Fruit fly (Drosophila melanogaster): ENCODE measurements around the gene CG3156.

- TF ChIP-seq psq (optimal IDR thresholded peaks at IDR 0.05) (no peak), EcR (GFP tag; optimal IDR thresholded peaks at IDR 0.05) (no peak), usp (GFP tag; optimal IDR thresholded peaks at IDR 0.05) (no peak)
Measured at dm6 chrX:448978-449377, 38.7 kb upstream of the CG3156 start.
